Fruit fly (Drosophila melanogaster) whole organism, embryonic: Measurements from ENCODE around the gene CG43064.

Source experiments
- Blimp-1 ChIP-seq: fragments of 200-800 bp; sonication (Bioruptor generic); optimal IDR thresholded peaks from 3 replicates; lab custom pipeline; 2018; ENCODE audit warnings: missing biosample characterization, missing genetic modification characterization, mild to moderate bottlenecking, moderate library complexity, missing genetic modification reagents
- CG10274 ChIP-seq: fragments of 200-800 bp; sonication (Bioruptor generic); optimal IDR thresholded peaks from 3 replicates; lab custom pipeline; 2017; ENCODE audit warnings: missing biosample characterization, mild to moderate bottlenecking, missing genetic modification characterization
- CG10565 ChIP-seq: fragments of 200-800 bp; sonication (Bioruptor generic); optimal IDR thresholded peaks from 3 replicates; lab custom pipeline; 2016; ENCODE audit warnings: missing biosample characterization, mild to moderate bottlenecking, missing genetic modification characterization
- CG11093 ChIP-seq: fragments of 200-800 bp; sonication (Bioruptor generic); IDR thresholded peaks from 3 replicates; pipeline ENCODE4 v1.3.6; 2022; ENCODE audit warnings: missing biosample characterization, missing genetic modification characterization
- CG12155 ChIP-seq: fragments of 200-800 bp; sonication (Bioruptor generic); optimal IDR thresholded peaks from 3 replicates; lab custom pipeline; 2016; ENCODE audit warnings: missing biosample characterization, missing genetic modification characterization
- CG12659 ChIP-seq: fragments of 200-800 bp; sonication (Bioruptor generic); optimal IDR thresholded peaks from 3 replicates; lab custom pipeline; 2017; ENCODE audit warnings: mild to moderate bottlenecking, missing biosample characterization, missing genetic modification reagents, missing genetic modification characterization
- CG13287 ChIP-seq: fragments of 200-800 bp; sonication (Bioruptor generic); IDR thresholded peaks from 2 replicates; pipeline ENCODE4 v1.3.6; 2022; ENCODE audit warnings: missing biosample characterization, missing genetic modification characterization; ENCODE audit not compliant: partially characterized antibody
- CG13624 ChIP-seq: fragments of 200-800 bp; sonication (Bioruptor generic); optimal IDR thresholded peaks from 2 replicates; lab custom pipeline; 2016; ENCODE audit warnings: missing biosample characterization, missing genetic modification characterization
- CG14860 ChIP-seq: fragments of 200-800 bp; sonication (Bioruptor generic); IDR thresholded peaks from 3 replicates; pipeline ENCODE4 v1.3.6; 2022; ENCODE audit warnings: missing biosample characterization, missing genetic modification characterization; ENCODE audit not compliant: partially characterized antibody
- CG15514 ChIP-seq: fragments of 200-800 bp; sonication (Bioruptor generic); optimal IDR thresholded peaks from 3 replicates; lab custom pipeline; 2017; ENCODE audit warnings: missing biosample characterization, missing genetic modification characterization, mild to moderate bottlenecking, moderate library complexity, missing genetic modification reagents
- CG16813 ChIP-seq: fragments of 200-800 bp; sonication (Bioruptor generic); IDR thresholded peaks from 3 replicates; pipeline ENCODE4 v1.3.6; 2022; ENCODE audit warnings: missing biosample characterization, missing genetic modification characterization; ENCODE audit not compliant: partially characterized antibody
- CG17568 ChIP-seq: fragments of 200-800 bp; sonication (Bioruptor generic); optimal IDR thresholded peaks from 2 replicates; lab custom pipeline; 2018; ENCODE audit warnings: missing biosample characterization, mild to moderate bottlenecking, missing genetic modification characterization, moderate library complexity
- CG18262 ChIP-seq: fragments of 200-800 bp; optimal IDR thresholded peaks from 3 replicates; lab custom pipeline; 2019; ENCODE audit warnings: missing biosample characterization, mild to moderate bottlenecking, missing genetic modification characterization, moderate library complexity
- CG2889 ChIP-seq: fragments of 200-800 bp; sonication (Bioruptor generic); IDR thresholded peaks from 3 replicates; pipeline ENCODE4 v1.3.6; 2022; ENCODE audit warnings: missing biosample characterization, missing genetic modification characterization
- CG3163 ChIP-seq: fragments of 200-800 bp; sonication (Bioruptor generic); optimal IDR thresholded peaks from 3 replicates; lab custom pipeline; 2016; ENCODE audit warnings: missing biosample characterization, missing genetic modification characterization
- CG3847 ChIP-seq: fragments of 200-800 bp; sonication (Bioruptor generic); IDR thresholded peaks from 2 replicates; pipeline ENCODE4 v1.3.6; 2022; ENCODE audit warnings: missing biosample characterization, missing genetic modification characterization
- CG43689 ChIP-seq: fragments of 200-800 bp; sonication (Bioruptor generic); IDR thresholded peaks from 2 replicates; pipeline ENCODE4 v1.3.6; 2022; ENCODE audit warnings: missing biosample characterization, missing genetic modification characterization
- CG6791 ChIP-seq: fragments of 200-800 bp; sonication (Bioruptor generic); IDR thresholded peaks from 3 replicates; pipeline ENCODE4 v1.3.6; 2022; ENCODE audit warnings: missing biosample characterization, missing genetic modification characterization; ENCODE audit not compliant: partially characterized antibody
- CG7556 ChIP-seq: fragments of 200-800 bp; sonication (Bioruptor generic); optimal IDR thresholded peaks from 2 replicates; lab custom pipeline; 2017; ENCODE audit warnings: missing biosample characterization, mild to moderate bottlenecking, missing genetic modification characterization
- CG8388 ChIP-seq: fragments of 200-800 bp; sonication (Bioruptor generic); optimal IDR thresholded peaks from 2 replicates; lab custom pipeline; 2019; ENCODE audit warnings: missing biosample characterization, mild to moderate bottlenecking, missing genetic modification characterization, moderate library complexity
- D19B ChIP-seq: fragments of 200-800 bp; sonication (Bioruptor generic); optimal IDR thresholded peaks from 2 replicates; lab custom pipeline; 2017; ENCODE audit warnings: missing biosample characterization, mild to moderate bottlenecking, missing genetic modification characterization
- E2f2 ChIP-seq: fragments of 200-800 bp; sonication (Bioruptor generic); IDR thresholded peaks from 2 replicates; pipeline ENCODE4 v1.3.6; 2022; ENCODE audit warnings: missing biosample characterization, missing genetic modification characterization
- Fer2 ChIP-seq: fragments of 200-800 bp; sonication (Bioruptor generic); optimal IDR thresholded peaks from 2 replicates; lab custom pipeline; 2018; ENCODE audit warnings: missing biosample characterization, mild to moderate bottlenecking, missing genetic modification characterization, moderate library complexity
- HLH4C ChIP-seq: fragments of 200-800 bp; sonication (Bioruptor generic); IDR thresholded peaks from 3 replicates; pipeline ENCODE4 v1.3.6; 2022; ENCODE audit warnings: missing biosample characterization, missing genetic modification characterization; ENCODE audit not compliant: partially characterized antibody
- HmgD ChIP-seq: fragments of 200-800 bp; sonication (Bioruptor generic); optimal IDR thresholded peaks from 3 replicates; lab custom pipeline; 2016; ENCODE audit warnings: missing biosample characterization, missing genetic modification characterization
- Scr ChIP-seq: fragments of 200-800 bp; sonication (Bioruptor generic); IDR thresholded peaks from 2 replicates; pipeline ENCODE4 v1.3.6; 2022; ENCODE audit warnings: missing biosample characterization, missing genetic modification characterization; ENCODE audit not compliant: partially characterized antibody
- Usf ChIP-seq: fragments of 200-800 bp; sonication (Bioruptor generic); optimal IDR thresholded peaks from 2 replicates; lab custom pipeline; 2017; ENCODE audit warnings: missing genotype, missing biosample characterization, missing genetic modification characterization
- crp ChIP-seq, 2 experiments: fragments of 200-800 bp; sonication (Bioruptor generic); optimal IDR thresholded peaks; 2 replicates in 1 of 2; 3 replicates in 1 of 2; lab custom pipeline; 2017; ENCODE audit warnings: missing biosample characterization in 2 of 2, missing genetic modification characterization in 2 of 2, mild to moderate bottlenecking in 1 of 2, moderate library complexity in 1 of 2
- emc ChIP-seq: fragments of 200-800 bp; sonication (Bioruptor generic); optimal IDR thresholded peaks from 2 replicates; lab custom pipeline; 2016; ENCODE audit warnings: missing biosample characterization, missing genetic modification characterization
- gem ChIP-seq: fragments of 200-800 bp; sonication (Bioruptor generic); optimal IDR thresholded peaks from 2 replicates; lab custom pipeline; 2019; ENCODE audit warnings: missing biosample characterization, mild to moderate bottlenecking, missing genetic modification characterization, moderate library complexity
- hb ChIP-seq: fragments of 200-800 bp; sonication (Bioruptor generic); IDR thresholded peaks from 3 replicates; pipeline ENCODE4 v1.3.6; 2022; ENCODE audit warnings: missing biosample characterization, missing genetic modification characterization; ENCODE audit not compliant: partially characterized antibody
- ind ChIP-seq: fragments of 200-800 bp; sonication (Bioruptor generic); optimal IDR thresholded peaks from 3 replicates; lab custom pipeline; 2016; ENCODE audit warnings: missing biosample characterization, missing genetic modification characterization
- inv ChIP-seq: fragments of 200-800 bp; sonication (Bioruptor generic); IDR thresholded peaks from 2 replicates; pipeline ENCODE4 v1.3.6; 2022; ENCODE audit warnings: missing biosample characterization, missing genetic modification characterization; ENCODE audit not compliant: partially characterized antibody
- jing ChIP-seq: fragments of 200-800 bp; sonication (Bioruptor generic); optimal IDR thresholded peaks from 2 replicates; lab custom pipeline; 2018; ENCODE audit warnings: missing biosample characterization, mild to moderate bottlenecking, missing genetic modification characterization
- maf-S ChIP-seq: fragments of 200-800 bp; sonication (Bioruptor generic); optimal IDR thresholded peaks from 2 replicates; lab custom pipeline; 2016; ENCODE audit warnings: missing biosample characterization, missing genetic modification characterization
- phol ChIP-seq: fragments of 200-800 bp; sonication (Bioruptor generic); optimal IDR thresholded peaks from 3 replicates; lab custom pipeline; 2018; ENCODE audit warnings: missing biosample characterization, mild to moderate bottlenecking, missing genetic modification characterization, moderate library complexity
- shn ChIP-seq: fragments of 200-800 bp; sonication (Bioruptor generic); optimal IDR thresholded peaks from 3 replicates; lab custom pipeline; 2016; ENCODE audit warnings: missing biosample characterization, missing genetic modification characterization
- sna ChIP-seq: fragments of 200-800 bp; sonication (Bioruptor generic); IDR thresholded peaks from 2 replicates; pipeline ENCODE4 v1.3.6; 2022; ENCODE audit warnings: missing biosample characterization, missing genetic modification characterization; ENCODE audit not compliant: partially characterized antibody
- tna ChIP-seq: fragments of 200-800 bp; sonication (Bioruptor generic); IDR thresholded peaks from 2 replicates; pipeline ENCODE4 v1.3.6; 2022; ENCODE audit warnings: missing biosample characterization, missing genetic modification characterization; ENCODE audit not compliant: partially characterized antibody

The CG43064 gene

DNA sequence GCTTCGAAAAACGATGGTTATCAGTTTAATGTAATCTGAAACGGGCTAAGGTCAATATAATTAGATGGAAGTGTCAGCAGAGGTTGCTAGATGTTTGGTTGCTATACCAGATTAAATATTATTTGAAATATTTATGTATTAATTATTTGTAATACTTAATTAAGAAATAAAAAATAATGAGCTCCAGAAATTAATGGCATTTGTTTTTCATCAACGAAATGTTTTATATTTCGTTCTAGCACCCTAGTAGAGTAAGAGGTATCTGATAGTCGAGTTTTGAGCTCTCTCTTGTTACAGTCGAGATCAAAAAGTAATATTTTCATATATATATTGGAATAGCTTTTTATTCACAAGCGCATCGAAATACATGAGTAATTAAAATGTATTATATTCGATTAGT is 34.9 kb downstream of the CG43064 start:
- TF ChIP-seq HmgD (GFP tag; lab: Kevin White, UChicago): no peak
- TF ChIP-seq sna: 0 out of 2 replicates have a peak, but pooled peaks have one; percentile 40
- TF ChIP-seq CG11093 (GFP tag; lab: Robert Waterston, UW): no peak
- no peak for TF ChIP-seq CG10565 (GFP tag; lab: Kevin White, UChicago)
- TF ChIP-seq CG13287 (GFP tag; lab: Robert Waterston, UW): peak; percentile 25; the same call in 1 of the 2 replicates
- TF ChIP-seq CG2889: no peak
- TF ChIP-seq CG16813 (GFP tag; lab: Robert Waterston, UW): peak; percentile 52; the same call in 1 of the 3 replicates
- no peak for TF ChIP-seq CG12155 (GFP tag; lab: Kevin White, UChicago)
- TF ChIP-seq hb (GFP tag; lab: Robert Waterston, UW): 0 out of 3 replicates have a peak, but pooled peaks have one; percentile 15
- no peak for TF ChIP-seq CG18262 (tag; lab: Kevin White, UChicago)
- no peak for TF ChIP-seq gem
- TF ChIP-seq D19B: peak; percentile 56
- TF ChIP-seq CG12659 (GFP tag; lab: Kevin White, UChicago): no peak
- TF ChIP-seq CG3847 (GFP tag; lab: Robert Waterston, UW): no peak
- TF ChIP-seq Fer2: no peak
- TF ChIP-seq maf-S (GFP tag; lab: Kevin White, UChicago): no peak
- no peak for TF ChIP-seq jing (GFP tag; lab: Kevin White, UChicago)
- TF ChIP-seq CG14860 (GFP tag; lab: Robert Waterston, UW): peak; percentile 62; the same call in 2 of the 3 replicates
- TF ChIP-seq tna (GFP tag; lab: Robert Waterston, UW): no peak
- no peak for TF ChIP-seq CG3163 (GFP tag; lab: Kevin White, UChicago)
- TF ChIP-seq shn: no peak
- TF ChIP-seq CG6791 (GFP tag; lab: Robert Waterston, UW): peak; percentile 33; the same call in 1 of the 3 replicates
- TF ChIP-seq ind: no peak
- no peak for TF ChIP-seq CG7556 (GFP tag; lab: Kevin White, UChicago)
- TF ChIP-seq CG10274 (GFP tag; lab: Kevin White, UChicago): no peak
- TF ChIP-seq Usf (GFP tag; lab: Kevin White, UChicago): no peak
- no peak for TF ChIP-seq CG8388 (GFP tag; lab: Kevin White, UChicago)
- TF ChIP-seq HLH4C: peak; percentile 79
- TF ChIP-seq inv (GFP tag; lab: Robert Waterston, UW): peak; percentile 20; the same call in 1 of the 2 replicates
- TF ChIP-seq Scr (GFP tag; lab: Robert Waterston, UW): peak; percentile 39; the same call in 1 of the 2 replicates

DNA sequence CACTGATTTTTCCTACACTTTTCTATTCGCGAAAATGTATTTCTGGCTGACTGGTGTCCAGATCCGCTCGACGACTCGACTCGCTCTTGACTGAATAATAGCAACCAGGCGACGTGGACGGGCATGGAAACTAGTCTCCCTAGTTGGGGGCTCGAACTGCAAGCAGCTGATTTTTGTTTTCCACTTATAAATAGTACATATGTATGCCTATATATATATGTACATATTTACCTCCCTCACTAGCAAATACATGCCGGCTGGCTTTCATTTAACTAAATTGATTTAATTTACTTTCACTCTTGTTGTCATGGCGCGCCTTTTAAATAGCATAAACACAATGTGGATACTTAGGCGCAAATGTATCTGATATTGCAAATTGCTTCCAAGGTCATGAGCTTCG is 35.8 kb downstream of the CG43064 start, which contains the start of gene Gcat:
Gene Gcat, minus strand, starts transcription at position 101 of the 400 bp plus-strand sequence.
- TF ChIP-seq CG13624 (GFP tag; lab: Kevin White, UChicago) (no peak), E2f2 (GFP tag; lab: Robert Waterston, UW) (peak; percentile 26; the same call in 1 of the 2 replicates), CG15514 (no peak), Blimp-1 (GFP tag; lab: Kevin White, UChicago) (no peak), CG43689 (GFP tag; lab: Robert Waterston, UW) (no peak), emc (GFP tag; lab: Kevin White, UChicago) (no peak), phol (tag; lab: Kevin White, UChicago) (no peak), crp (GFP tag; optimal IDR thresholded peaks at IDR 0.05; lab: Kevin White, UChicago) (peak in 1 of 2 experiments; percentile 14), CG17568 (GFP tag; lab: Kevin White, UChicago) (no peak)
